Worm (Caenorhabditis elegans): ENCODE results near the gene C34C12.2.

The C34C12.2 gene

DNA sequence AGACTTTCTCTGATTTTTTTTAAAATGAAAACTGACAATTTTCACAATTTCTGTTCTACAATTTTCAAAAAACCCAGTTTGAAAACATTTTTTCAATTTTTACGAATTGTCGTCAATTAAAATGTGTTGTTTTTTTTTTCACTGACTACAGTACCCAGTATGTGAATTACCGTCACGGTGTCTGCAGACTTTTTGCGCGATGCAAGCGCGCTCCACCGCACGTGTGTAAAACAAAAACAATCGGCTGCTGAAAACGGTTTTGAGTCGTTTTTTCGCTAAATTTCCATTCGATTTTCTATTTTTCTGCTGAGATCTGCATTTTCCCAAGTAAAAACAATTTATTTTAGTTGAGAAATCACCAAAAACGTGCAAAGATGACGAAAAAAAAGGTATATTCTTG is 2.6 kb downstream of the C34C12.2 start (continued):
- peak; percentile 90 for TF ChIP-seq F33H1.4 (GFP tag; IDR thresholded peaks at IDR 0.05)
- TF ChIP-seq ets-4 (GFP tag; optimal IDR thresholded peaks at IDR 0.05) = no peak
- no peak for TF ChIP-seq tbx-9 (tag; optimal IDR thresholded peaks at IDR 0.05; ENCODE audit: borderline replicate concordance)
- TF ChIP-seq nfya-2 (GFP tag; IDR thresholded peaks at IDR 0.05) = no peak
- no peak for TF ChIP-seq fkh-3 (tag; optimal IDR thresholded peaks at IDR 0.05)
- no peak for TF ChIP-seq egrh-3 (GFP tag; IDR thresholded peaks at IDR 0.05)
- peak; percentile 100 for TF ChIP-seq mcd-1 (GFP tag; IDR thresholded peaks at IDR 0.05)
- no peak for TF ChIP-seq nfya-1 (tag; optimal IDR thresholded peaks at IDR 0.05; ENCODE audit: borderline replicate concordance, insufficient read depth)
- no peak for TF ChIP-seq sptf-2 (GFP tag; optimal IDR thresholded peaks at IDR 0.05)
- peak; percentile 95 for TF ChIP-seq ZK185.1 (tag; optimal IDR thresholded peaks at IDR 0.05; ENCODE audit: poor library complexity, severe bottlenecking)
- no peak for TF ChIP-seq T07F8.4 (tag; optimal IDR thresholded peaks at IDR 0.05)
- TF ChIP-seq unc-130 (GFP tag; optimal IDR thresholded peaks at IDR 0.05) = peak; percentile 57
- TF ChIP-seq F22D6.2 (tag; optimal IDR thresholded peaks at IDR 0.05) = peak; percentile 92
- peak; percentile 96 for TF ChIP-seq Y53G8AR.9 (GFP tag; conservative IDR thresholded peaks at IDR 0.05)
- no peak for TF ChIP-seq hlh-26 (GFP tag; conservative IDR thresholded peaks at IDR 0.05)
- TF ChIP-seq lin-26 (GFP tag; IDR thresholded peaks at IDR 0.05) = peak; percentile 25; the same call in 1 of the 2 replicates
- peak; percentile 75 for TF ChIP-seq Y67H2A.10 (GFP tag; conservative IDR thresholded peaks at IDR 0.05)
- no peak for TF ChIP-seq T26A5.8 (tag; optimal IDR thresholded peaks at IDR 0.05)
- peak; percentile 63 for TF ChIP-seq ceh-79 (tag; optimal IDR thresholded peaks at IDR 0.05)
- peak; percentile 88 for TF ChIP-seq chd-7 (tag; optimal IDR thresholded peaks at IDR 0.05)
- peak; percentile 98 for TF ChIP-seq lir-1 (GFP tag; conservative IDR thresholded peaks at IDR 0.05)
- peak; percentile 33 for TF ChIP-seq unc-62 (GFP tag; optimal IDR thresholded peaks at IDR 0.05)
- TF ChIP-seq mes-4 (tag; optimal IDR thresholded peaks at IDR 0.05) = no peak
- TF ChIP-seq F57C9.4 (tag; optimal IDR thresholded peaks at IDR 0.05) = peak; percentile 23
- peak; percentile 98 for TF ChIP-seq ztf-26 (tag; optimal IDR thresholded peaks at IDR 0.05)
- TF ChIP-seq pbrm-1 (GFP tag; IDR thresholded peaks at IDR 0.05) = peak; percentile 97
- TF ChIP-seq pha-4 (tag; optimal IDR thresholded peaks at IDR 0.05) = peak; percentile 96
- TF ChIP-seq bed-1 (GFP tag; IDR thresholded peaks at IDR 0.05) = no peak
- TF ChIP-seq efl-1 (GFP tag; optimal IDR thresholded peaks at IDR 0.05) = peak; percentile 82
- TF ChIP-seq lin-54 (GFP tag; optimal IDR thresholded peaks at IDR 0.05) = peak; percentile 97
- peak; percentile 87 for TF ChIP-seq madf-6 (GFP tag; IDR thresholded peaks at IDR 0.05)
- peak; percentile 65 for TF ChIP-seq snpc-4 (GFP tag; optimal IDR thresholded peaks at IDR 0.05)
- peak; percentile 76 to 87 (median 85) for TF ChIP-seq snpc-4 (tag; optimal IDR thresholded peaks at IDR 0.05)
- TF ChIP-seq aptf-3 (GFP tag; IDR thresholded peaks at IDR 0.05) = no peak
- TF ChIP-seq D2030.7 (GFP tag; IDR thresholded peaks at IDR 0.05) = peak; percentile 90
- peak; percentile 77 for TF ChIP-seq F10E7.11 (tag; optimal IDR thresholded peaks at IDR 0.05)
- peak; percentile 93 for TF ChIP-seq ceh-91 (GFP tag; IDR thresholded peaks at IDR 0.05)
- TF ChIP-seq him-1 (tag; optimal IDR thresholded peaks at IDR 0.05) = peak; percentile 90
- peak; percentile 75 for TF ChIP-seq snpc-3.4 (tag; optimal IDR thresholded peaks at IDR 0.05)
- peak; percentile 4 for TF ChIP-seq hrde-1 (tag; optimal IDR thresholded peaks at IDR 0.05; ENCODE audit: borderline replicate concordance)
- peak; percentile 33; the same call in 1 of the 2 replicates for TF ChIP-seq ztf-6 (GFP tag; IDR thresholded peaks at IDR 0.05)
- no peak for TF ChIP-seq F55B11.4 (tag; optimal IDR thresholded peaks at IDR 0.05; ENCODE audit: borderline replicate concordance, insufficient read depth)
- peak; percentile 94 for TF ChIP-seq dox-1 (GFP tag; IDR thresholded peaks at IDR 0.05)
- TF ChIP-seq nhr-120 (GFP tag; IDR thresholded peaks at IDR 0.05) = 0 out of 2 replicates have a peak, but pooled peaks have one; percentile 19
- peak; percentile 63 for TF ChIP-seq nhr-80 (tag; optimal IDR thresholded peaks at IDR 0.05)
- 0 out of 2 replicates have a peak, but pooled peaks have one; percentile 42 for TF ChIP-seq aptf-2 (GFP tag; conservative IDR thresholded peaks at IDR 0.05)
- TF ChIP-seq zfh-2 (GFP tag; conservative IDR thresholded peaks at IDR 0.05) = no peak
- peak; percentile 83 for TF ChIP-seq F49E8.2 (tag; optimal IDR thresholded peaks at IDR 0.05; ENCODE audit: insufficient read depth)
- peak; percentile 80 for TF ChIP-seq hmg-20 (GFP tag; IDR thresholded peaks at IDR 0.05)

Data from whole organism, young adult.